Fruit fly (Drosophila melanogaster) whole organism, embryonic: ENCODE measurements around the gene CG5160.

ENCODE experiments used
- Aef1 ChIP-seq: fragments of 200-800 bp; sonication (Bioruptor generic); IDR thresholded peaks from 3 replicates; pipeline ENCODE4 v1.3.6; 2022; ENCODE audit warnings: missing biosample characterization, missing genetic modification characterization
- Bdp1 ChIP-seq: fragments of 200-800 bp; sonication (Bioruptor generic); optimal IDR thresholded peaks from 3 replicates; lab custom pipeline; 2016; ENCODE audit warnings: missing biosample characterization, missing genetic modification characterization
- CG11085 ChIP-seq: fragments of 200-800 bp; sonication (Bioruptor generic); IDR thresholded peaks from 2 replicates; pipeline ENCODE4 v1.3.6; 2022; ENCODE audit warnings: missing biosample characterization, missing genetic modification characterization
- CG11247 ChIP-seq: fragments of 200-800 bp; sonication (Bioruptor generic); IDR thresholded peaks from 2 replicates; pipeline ENCODE4 v1.3.6; 2022; ENCODE audit warnings: missing biosample characterization, missing genetic modification characterization
- CG13287 ChIP-seq: fragments of 200-800 bp; sonication (Bioruptor generic); IDR thresholded peaks from 2 replicates; pipeline ENCODE4 v1.3.6; 2022; ENCODE audit warnings: missing biosample characterization, missing genetic modification characterization; ENCODE audit not compliant: partially characterized antibody
- CG13624 ChIP-seq: fragments of 200-800 bp; sonication (Bioruptor generic); optimal IDR thresholded peaks from 2 replicates; lab custom pipeline; 2016; ENCODE audit warnings: missing biosample characterization, missing genetic modification characterization
- CG13775 ChIP-seq: fragments of 200-800 bp; sonication (Bioruptor generic); optimal IDR thresholded peaks from 3 replicates; lab custom pipeline; 2017; ENCODE audit warnings: missing biosample characterization, mild to moderate bottlenecking, missing genetic modification characterization
- CG14710 ChIP-seq: fragments of 200-800 bp; sonication (Bioruptor generic); optimal IDR thresholded peaks from 3 replicates; lab custom pipeline; 2019; ENCODE audit warnings: missing biosample characterization, mild to moderate bottlenecking, missing genetic modification characterization, moderate library complexity
- CG31224 ChIP-seq: fragments of 200-800 bp; sonication (Bioruptor generic); IDR thresholded peaks from 2 replicates; pipeline ENCODE4 v1.3.6; 2022; ENCODE audit warnings: missing biosample characterization, missing genetic modification characterization
- CG34376 ChIP-seq: fragments of 200-800 bp; sonication (Bioruptor generic); optimal IDR thresholded peaks from 2 replicates; lab custom pipeline; 2018; ENCODE audit warnings: missing biosample characterization, mild to moderate bottlenecking, missing genetic modification characterization
- CG3726 ChIP-seq: fragments of 200-800 bp; sonication (Bioruptor generic); IDR thresholded peaks from 3 replicates; pipeline ENCODE4, ENCODE4 v1.3.6; 2022; ENCODE audit warnings: missing biosample characterization, missing genetic modification characterization
- CG43689 ChIP-seq: fragments of 200-800 bp; sonication (Bioruptor generic); IDR thresholded peaks from 2 replicates; pipeline ENCODE4 v1.3.6; 2022; ENCODE audit warnings: missing biosample characterization, missing genetic modification characterization
- CG4404 ChIP-seq: fragments of 200-800 bp; sonication (Bioruptor generic); IDR thresholded peaks from 2 replicates; pipeline ENCODE4 v1.3.6; 2022; ENCODE audit warnings: missing biosample characterization, missing genetic modification characterization
- CG6654 ChIP-seq: fragments of 200-800 bp; sonication (Bioruptor generic); optimal IDR thresholded peaks from 2 replicates; lab custom pipeline; 2017; ENCODE audit warnings: missing biosample characterization, mild to moderate bottlenecking, missing genetic modification characterization
- CG6791 ChIP-seq: fragments of 200-800 bp; sonication (Bioruptor generic); IDR thresholded peaks from 3 replicates; pipeline ENCODE4 v1.3.6; 2022; ENCODE audit warnings: missing biosample characterization, missing genetic modification characterization; ENCODE audit not compliant: partially characterized antibody
- CG7839 ChIP-seq: fragments of 200-800 bp; sonication (Bioruptor generic); optimal IDR thresholded peaks from 3 replicates; lab custom pipeline; 2018; ENCODE audit warnings: missing biosample characterization, mild to moderate bottlenecking, missing genetic modification characterization, moderate library complexity
- CG8281 ChIP-seq: fragments of 200-800 bp; sonication (Bioruptor generic); optimal IDR thresholded peaks from 2 replicates; lab custom pipeline; 2018; ENCODE audit warnings: missing biosample characterization, mild to moderate bottlenecking, missing genetic modification characterization, moderate library complexity
- CG8290 ChIP-seq, 3 experiments: fragments of 200-800 bp; sonication (Bioruptor generic); optimal IDR thresholded peaks; 2 replicates each; lab custom pipeline; 2016 to 2019; ENCODE audit warnings: missing biosample characterization in 3 of 3, missing genetic modification characterization in 3 of 3, mild to moderate bottlenecking in 2 of 3, moderate library complexity in 1 of 3
- CG9817 ChIP-seq: fragments of 200-800 bp; sonication (Bioruptor generic); optimal IDR thresholded peaks from 2 replicates; lab custom pipeline; 2018; ENCODE audit warnings: missing biosample characterization, mild to moderate bottlenecking, missing genetic modification characterization, moderate library complexity
- CTCF ChIP-seq: fragments of 200-800 bp; sonication (Bioruptor generic); optimal IDR thresholded peaks from 2 replicates; lab custom pipeline; 2017; ENCODE audit warnings: missing biosample characterization, mild to moderate bottlenecking, missing genetic modification characterization, moderate library complexity
- Dp ChIP-seq: fragments of 200-800 bp; sonication (Bioruptor generic); optimal IDR thresholded peaks from 2 replicates; lab custom pipeline; 2018; ENCODE audit warnings: missing biosample characterization, mild to moderate bottlenecking, missing genetic modification characterization, moderate library complexity
- Fer2 ChIP-seq: fragments of 200-800 bp; sonication (Bioruptor generic); optimal IDR thresholded peaks from 2 replicates; lab custom pipeline; 2018; ENCODE audit warnings: missing biosample characterization, mild to moderate bottlenecking, missing genetic modification characterization, moderate library complexity
- GATAe ChIP-seq: fragments of 200-800 bp; sonication (Bioruptor generic); conservative IDR thresholded peaks from 2 replicates; pipeline ENCODE4 v1.3.6; 2022; ENCODE audit warnings: missing biosample characterization, missing genetic modification characterization
- HLH3B ChIP-seq: fragments of 200-800 bp; sonication (Bioruptor generic); IDR thresholded peaks from 2 replicates; pipeline ENCODE4 v1.3.6; 2022; ENCODE audit warnings: missing biosample characterization, missing genetic modification characterization
- Hmx ChIP-seq: fragments of 200-800 bp; sonication (Bioruptor generic); optimal IDR thresholded peaks from 2 replicates; lab custom pipeline; 2016; ENCODE audit warnings: missing biosample characterization, missing genetic modification characterization
- Jarid2 ChIP-seq: fragments of 200-800 bp; sonication (Bioruptor generic); optimal IDR thresholded peaks from 3 replicates; lab custom pipeline; 2017; ENCODE audit warnings: mild to moderate bottlenecking, missing biosample characterization, missing genetic modification reagents, missing genetic modification characterization
- MESR4 ChIP-seq: fragments of 200-800 bp; sonication (Bioruptor generic); optimal IDR thresholded peaks from 2 replicates; lab custom pipeline; 2018; ENCODE audit warnings: missing biosample characterization, mild to moderate bottlenecking, missing genetic modification characterization, moderate library complexity
- Mes4 ChIP-seq: fragments of 200-800 bp; sonication (Bioruptor generic); optimal IDR thresholded peaks from 2 replicates; lab custom pipeline; 2016; ENCODE audit warnings: missing biosample characterization, missing genetic modification characterization
- Myb ChIP-seq: fragments of 200-800 bp; sonication (Bioruptor generic); optimal IDR thresholded peaks from 2 replicates; lab custom pipeline; 2016; ENCODE audit warnings: missing biosample characterization, missing genetic modification characterization
- Neu2 ChIP-seq: fragments of 200-800 bp; sonication (Bioruptor generic); optimal IDR thresholded peaks from 3 replicates; lab custom pipeline; 2016; ENCODE audit warnings: missing biosample characterization, missing genetic modification characterization, borderline replicate concordance
- Poxn ChIP-seq: fragments of 200-800 bp; sonication (Bioruptor generic); IDR thresholded peaks from 2 replicates; pipeline ENCODE4 v1.3.6; 2022; ENCODE audit warnings: missing biosample characterization, missing genetic modification characterization
- Scr ChIP-seq: fragments of 200-800 bp; sonication (Bioruptor generic); IDR thresholded peaks from 2 replicates; pipeline ENCODE4 v1.3.6; 2022; ENCODE audit warnings: missing biosample characterization, missing genetic modification characterization; ENCODE audit not compliant: partially characterized antibody
- Stat92E ChIP-seq, 3 experiments: fragments of >200 bp in 2 of 3; fragments of 200-800 bp in 1 of 3; sonication (Bioruptor generic) in 1 of 3; optimal IDR thresholded peaks; 2 replicates each; lab custom pipeline; 2017 to 2019; ENCODE audit warnings: missing biosample characterization in 3 of 3, missing genetic modification characterization in 3 of 3, mild to moderate bottlenecking in 1 of 3, moderate library complexity in 1 of 3
- chinmo ChIP-seq: fragments of 200-800 bp; sonication (Bioruptor generic); IDR thresholded peaks from 4 replicates; pipeline ENCODE4 v1.3.6; 2022; ENCODE audit warnings: missing biosample characterization, missing genetic modification characterization; ENCODE audit not compliant: partially characterized antibody
- dan ChIP-seq: fragments of 200-800 bp; sonication (Bioruptor generic); IDR thresholded peaks from 2 replicates; pipeline ENCODE4 v1.3.6; 2022; ENCODE audit warnings: missing biosample characterization, missing genetic modification characterization
- ems ChIP-seq: fragments of 200-800 bp; sonication (Bioruptor generic); optimal IDR thresholded peaks from 3 replicates; lab custom pipeline; 2016; ENCODE audit warnings: missing biosample characterization, missing genetic modification characterization
- gfzf ChIP-seq: fragments of 200-800 bp; sonication (Bioruptor generic); optimal IDR thresholded peaks from 2 replicates; lab custom pipeline; 2016; ENCODE audit warnings: missing biosample characterization, mild to moderate bottlenecking, missing genetic modification characterization, moderate library complexity
- gsb-n ChIP-seq: fragments of 200-800 bp; sonication (Bioruptor generic); optimal IDR thresholded peaks from 3 replicates; lab custom pipeline; 2018; ENCODE audit warnings: missing biosample characterization, mild to moderate bottlenecking, missing genetic modification characterization
- hkb ChIP-seq, 2 experiments: fragments of 200-800 bp in 1 of 2; fragments of >200 bp in 1 of 2; sonication (Bioruptor generic) in 1 of 2; IDR thresholded peaks in 1 of 2; optimal IDR thresholded peaks in 1 of 2; 2 replicates each; pipeline versions ENCODE4 v1.3.6 to Lab custom; 2017 to 2022; ENCODE audit warnings: missing biosample characterization in 1 of 2, missing genetic modification characterization in 1 of 2
- lab ChIP-seq: fragments of 200-800 bp; sonication (Bioruptor generic); optimal IDR thresholded peaks from 3 replicates; lab custom pipeline; 2017; ENCODE audit warnings: missing biosample characterization, missing genetic modification characterization, mild to moderate bottlenecking, moderate library complexity, missing genetic modification reagents
- nerfin-1 ChIP-seq: fragments of 200-800 bp; sonication (Bioruptor generic); optimal IDR thresholded peaks from 3 replicates; lab custom pipeline; 2019; ENCODE audit warnings: missing biosample characterization, mild to moderate bottlenecking, missing genetic modification characterization, moderate library complexity
- org-1 ChIP-seq: fragments of 200-800 bp; sonication (Bioruptor generic); optimal IDR thresholded peaks from 2 replicates; lab custom pipeline; 2017; ENCODE audit warnings: missing biosample characterization, missing genetic modification characterization
- pfk ChIP-seq: fragments of 200-800 bp; sonication (Bioruptor generic); optimal IDR thresholded peaks from 2 replicates; lab custom pipeline; 2018; ENCODE audit warnings: missing biosample characterization, mild to moderate bottlenecking, missing genetic modification characterization, moderate library complexity
- ranshi ChIP-seq: fragments of 200-800 bp; sonication (Bioruptor generic); IDR thresholded peaks from 2 replicates; pipeline ENCODE4 v1.3.6; 2022; ENCODE audit warnings: missing biosample characterization, missing genetic modification characterization
- row ChIP-seq: fragments of 200-800 bp; sonication (Bioruptor generic); IDR thresholded peaks from 3 replicates; pipeline ENCODE4 v1.3.6; 2022; ENCODE audit warnings: missing biosample characterization, missing genetic modification characterization
- tgo ChIP-seq: fragments of 200-800 bp; sonication (Bioruptor generic); IDR thresholded peaks from 3 replicates; pipeline ENCODE4 v1.3.6; 2022; ENCODE audit warnings: missing biosample characterization, missing genetic modification characterization
- zfh2 ChIP-seq: fragments of 200-800 bp; sonication (Bioruptor generic); optimal IDR thresholded peaks from 2 replicates; lab custom pipeline; 2016; ENCODE audit warnings: missing biosample characterization, missing genetic modification characterization

The CG5160 gene

DNA sequence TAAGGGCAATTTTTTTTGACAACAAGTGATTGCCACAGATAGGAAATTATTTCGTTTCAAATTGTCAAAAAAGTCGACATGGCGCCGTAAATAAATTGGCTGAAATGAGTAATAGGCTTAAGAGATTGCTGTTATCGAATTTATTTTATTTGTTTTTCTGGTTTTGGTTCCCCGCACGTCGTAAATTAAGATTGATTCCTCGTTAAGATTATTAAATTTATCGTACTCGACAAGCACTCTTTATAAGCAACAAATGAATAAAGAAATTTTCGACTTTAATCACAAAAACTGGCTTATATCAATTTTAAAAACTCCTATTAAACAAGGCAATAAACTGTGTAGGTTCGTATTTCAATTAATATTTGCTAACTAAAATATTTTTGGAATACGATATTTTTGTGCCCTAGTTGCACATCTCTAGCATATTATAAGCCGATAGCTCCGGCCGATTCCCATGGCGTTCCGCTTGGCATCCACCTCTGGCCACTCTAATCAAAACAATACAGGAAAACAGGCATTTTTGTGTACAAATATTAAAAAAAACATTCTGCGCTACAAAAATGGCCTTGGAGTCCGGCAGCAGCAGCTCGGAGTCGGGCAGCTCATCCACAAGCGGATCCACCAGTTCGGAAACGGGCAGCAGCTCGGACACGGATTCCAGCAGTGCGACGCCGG, 13.5 kb upstream of the CG5160 start, which contains the start of gene chm (continued):
- TF ChIP-seq lab (GFP tag; lab: Kevin White, UChicago): no peak
- peak; percentile 88 for TF ChIP-seq Scr
- TF ChIP-seq dan (GFP tag; lab: Robert Waterston, UW): no peak
- peak; percentile 34 for TF ChIP-seq CG7839 (tag; lab: Kevin White, UChicago)
- no peak for TF ChIP-seq CG8281 (tag; lab: Kevin White, UChicago)

DNA sequence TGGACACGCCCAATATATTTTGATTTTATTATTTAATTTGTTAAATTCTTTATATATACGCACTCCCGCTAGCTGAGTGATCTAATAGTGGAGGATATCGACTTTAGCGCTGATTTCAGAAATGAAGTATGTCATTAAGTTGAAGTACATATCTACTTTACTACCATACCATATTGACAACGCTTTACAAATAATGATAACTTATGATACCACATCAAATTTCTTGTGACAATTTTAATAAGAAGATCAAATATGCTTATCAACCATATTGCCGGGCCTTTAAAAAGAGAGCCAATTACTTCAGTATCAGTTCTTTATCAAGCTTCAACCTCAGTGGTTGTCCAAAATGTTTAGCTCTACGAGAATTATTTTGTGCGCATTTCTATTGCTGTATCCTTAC, 12.1 kb upstream of the CG5160 start, which contains the start of gene CG15818:
CG15818 (plus strand) TSS at position 301 of the 400 bp plus-strand sequence.
- TF ChIP-seq CG6791 (GFP tag; lab: Robert Waterston, UW) (no peak), dan (GFP tag; lab: Robert Waterston, UW) (no peak), CG6654 (GFP tag; lab: Kevin White, UChicago) (no peak), CG13287 (GFP tag; lab: Robert Waterston, UW) (no peak), hkb (optimal IDR thresholded peaks at IDR 0.05; lab: Kevin White, UChicago) (no peak), hkb (GFP tag; IDR thresholded peaks at IDR 0.05; lab: Robert Waterston, UW) (no peak), CG43689 (GFP tag; lab: Robert Waterston, UW) (no peak), tgo (GFP tag; lab: Robert Waterston, UW) (no peak), ranshi (GFP tag; lab: Robert Waterston, UW) (no peak), row (GFP tag; lab: Robert Waterston, UW) (no peak), HLH3B (GFP tag; lab: Robert Waterston, UW) (no peak), CG9817 (no peak), CTCF (GFP tag; lab: Kevin White, UChicago) (no peak), Hmx (GFP tag; lab: Kevin White, UChicago) (no peak), MESR4 (no peak), Jarid2 (GFP tag; lab: Kevin White, UChicago) (no peak), Fer2 (tag; lab: Kevin White, UChicago) (no peak), CG8290 (GFP tag; optimal IDR thresholded peaks at IDR 0.05; lab: Kevin White, UChicago) (no peak), CG8290 (tag; optimal IDR thresholded peaks at IDR 0.05; lab: Kevin White, UChicago) (no peak), Poxn (GFP tag; lab: Robert Waterston, UW) (no peak), CG11247 (GFP tag; lab: Robert Waterston, UW) (no peak), CG13624 (no peak)

DNA sequence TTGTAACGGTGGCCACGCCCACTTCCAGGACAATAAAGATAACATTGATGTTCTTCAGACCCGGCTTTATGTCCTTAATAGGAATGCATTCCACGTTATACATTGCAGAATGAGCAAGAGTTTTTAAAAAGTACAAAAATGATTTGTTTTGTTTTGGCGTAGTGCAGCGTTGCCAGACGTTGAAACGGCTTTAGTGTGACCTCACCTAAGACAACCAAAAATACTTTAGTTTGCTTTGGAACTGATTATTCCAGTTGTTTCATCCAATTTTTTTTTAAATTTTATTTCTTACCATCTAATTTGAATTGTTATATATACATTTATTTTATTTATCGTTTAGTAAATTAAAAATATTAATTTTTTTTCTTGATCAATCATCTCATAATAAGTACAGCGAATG, 11.1 kb upstream of the CG5160 start, which contains the start of gene CG5181:
CG5181 (minus strand) TSS at position 208 of the 400 bp plus-strand sequence.
- TF ChIP-seq CG11085 (GFP tag; lab: Robert Waterston, UW): no peak
- peak; percentile 21 for TF ChIP-seq CG14710
- TF ChIP-seq Mes4 (GFP tag; lab: Kevin White, UChicago): no peak
- TF ChIP-seq CG3726 (GFP tag; lab: Robert Waterston, UW): no peak
- no peak for TF ChIP-seq Neu2 (GFP tag; lab: Kevin White, UChicago)
- TF ChIP-seq Myb (GFP tag; lab: Kevin White, UChicago): no peak
- TF ChIP-seq CG31224 (GFP tag; lab: Robert Waterston, UW): no peak
- no peak for TF ChIP-seq CG13775 (GFP tag; lab: Kevin White, UChicago)
- TF ChIP-seq MESR4: peak; percentile 25
- peak; percentile 50 for TF ChIP-seq pfk
- TF ChIP-seq Stat92E (GFP tag; optimal IDR thresholded peaks at IDR 0.05; lab: Kevin White, UChicago): no peak
- no peak for TF ChIP-seq Aef1 (GFP tag; lab: Robert Waterston, UW)
- no peak for TF ChIP-seq chinmo
- no peak for TF ChIP-seq GATAe (GFP tag; lab: Robert Waterston, UW)
- TF ChIP-seq org-1 (GFP tag; lab: Kevin White, UChicago): no peak
- TF ChIP-seq zfh2 (GFP tag; lab: Kevin White, UChicago): no peak
- TF ChIP-seq ems: no peak
- no peak for TF ChIP-seq CG4404 (GFP tag; lab: Robert Waterston, UW)
- no peak for TF ChIP-seq CG34376 (GFP tag; lab: Kevin White, UChicago)
- TF ChIP-seq Dp: peak; percentile 18
- no peak for TF ChIP-seq gsb-n (tag; lab: Kevin White, UChicago)
- TF ChIP-seq gfzf (GFP tag; lab: Kevin White, UChicago): peak; percentile 63
- TF ChIP-seq nerfin-1 (tag; lab: Kevin White, UChicago): no peak
- TF ChIP-seq Bdp1 (GFP tag; lab: Kevin White, UChicago): no peak
